Worm (Caenorhabditis elegans) whole organism, L2 larva: Measurements from ENCODE around the gene cutl-3.

Experiments
- C34F6.9 ChIP-seq: fragments of 150-350 bp; optimal IDR thresholded peaks from 2 replicates; lab custom pipeline; 2014; ENCODE audit warnings: missing biosample characterization, missing genetic modification characterization
- F13H6.1 ChIP-seq: sonication (generic microtip); optimal IDR thresholded peaks from 2 replicates; lab custom pipeline; 2016; ENCODE audit warnings: missing genetic modification characterization, missing compliant biosample characterization
- R02D3.7 ChIP-seq: fragments of 150-350 bp; optimal IDR thresholded peaks from 2 replicates; lab custom pipeline; 2014; ENCODE audit warnings: missing biosample characterization, missing genetic modification characterization
- ama-1 ChIP-seq: fragments of 150-350 bp; optimal IDR thresholded peaks from 2 replicates; lab custom pipeline; 2018; ENCODE audit warnings: inconsistent platforms
- blmp-1 ChIP-seq: sonication (generic microtip); optimal IDR thresholded peaks from 2 replicates; lab custom pipeline; 2017; ENCODE audit warnings: missing genetic modification characterization, mild to moderate bottlenecking, missing compliant biosample characterization, antibody characterized with exemption, moderate library complexity; ENCODE audit not compliant: insufficient read depth
- ceh-16 ChIP-seq: fragments of 150-350 bp; optimal IDR thresholded peaks from 2 replicates; lab custom pipeline; 2014; ENCODE audit warnings: missing biosample characterization, missing genetic modification characterization
- dmd-4 ChIP-seq: sonication (generic microtip); optimal IDR thresholded peaks from 2 replicates; lab custom pipeline; 2017; ENCODE audit warnings: missing biosample characterization, missing genetic modification characterization
- egl-27 ChIP-seq: sonication (generic microtip); optimal IDR thresholded peaks from 3 replicates; lab custom pipeline; 2017; ENCODE audit warnings: missing biosample characterization, missing genetic modification reagents, missing genetic modification characterization
- gmeb-1 ChIP-seq: fragments of 150-350 bp; optimal IDR thresholded peaks from 2 replicates; lab custom pipeline; 2014; ENCODE audit warnings: missing biosample characterization, missing genetic modification characterization
- lin-11 ChIP-seq: fragments of 150-350 bp; sonication (generic microtip); optimal IDR thresholded peaks from 2 replicates; lab custom pipeline; 2014; ENCODE audit warnings: missing biosample characterization, missing genetic modification characterization, inconsistent platforms, mixed read lengths
- lsy-2 ChIP-seq, 2 experiments: fragments of 150-350 bp in 1 of 2; sonication (generic microtip) in 1 of 2; optimal IDR thresholded peaks; 2 replicates each; lab custom pipeline; 2014 to 2017; ENCODE audit warnings: missing biosample characterization in 2 of 2, missing genetic modification characterization in 2 of 2
- mab-5 ChIP-seq: fragments of 150-350 bp; optimal IDR thresholded peaks from 2 replicates; lab custom pipeline; 2014; ENCODE audit warnings: missing biosample characterization, missing genetic modification characterization
- mdl-1 ChIP-seq, 2 experiments: fragments of 150-350 bp in 1 of 2; sonication (generic microtip) in 1 of 2; optimal IDR thresholded peaks; 2 replicates each; lab custom pipeline; 2017; ENCODE audit warnings: missing biosample characterization in 2 of 2, missing genetic modification characterization in 2 of 2
- nhr-10 ChIP-seq: sonication (generic microtip); optimal IDR thresholded peaks from 2 replicates; lab custom pipeline; 2017; ENCODE audit warnings: missing biosample characterization, missing genetic modification characterization
- nhr-11 ChIP-seq: fragments of 150-350 bp; optimal IDR thresholded peaks from 2 replicates; lab custom pipeline; 2014; ENCODE audit warnings: missing biosample characterization, missing genetic modification characterization
- nhr-129 ChIP-seq: fragments of 150-350 bp; optimal IDR thresholded peaks from 2 replicates; lab custom pipeline; 2014; ENCODE audit warnings: missing biosample characterization, missing genetic modification characterization
- nhr-21 ChIP-seq: fragments of 150-350 bp; optimal IDR thresholded peaks from 2 replicates; lab custom pipeline; 2014; ENCODE audit warnings: missing biosample characterization, missing genetic modification characterization
- nhr-23 ChIP-seq: fragments of 150-350 bp; optimal IDR thresholded peaks from 2 replicates; lab custom pipeline; 2014; ENCODE audit warnings: missing biosample characterization, missing genetic modification reagents, missing genetic modification characterization
- nhr-237 ChIP-seq: fragments of 150-350 bp; optimal IDR thresholded peaks from 2 replicates; lab custom pipeline; 2014; ENCODE audit warnings: missing biosample characterization, missing genetic modification characterization
- nhr-6 ChIP-seq: fragments of 150-350 bp; optimal IDR thresholded peaks from 2 replicates; lab custom pipeline; 2014; ENCODE audit warnings: missing biosample characterization, missing genetic modification characterization
- nhr-77 ChIP-seq: fragments of 150-350 bp; optimal IDR thresholded peaks from 2 replicates; lab custom pipeline; 2014; ENCODE audit warnings: missing biosample characterization, missing genetic modification characterization
- peb-1 ChIP-seq: fragments of 150-350 bp; optimal IDR thresholded peaks from 2 replicates; lab custom pipeline; 2014; ENCODE audit warnings: missing biosample characterization, missing genetic modification characterization
- sem-4 ChIP-seq: fragments of 150-350 bp; optimal IDR thresholded peaks from 2 replicates; lab custom pipeline; 2014; ENCODE audit warnings: missing biosample characterization, missing genetic modification reagents, missing genetic modification characterization
- skn-1 ChIP-seq: sonication (generic microtip); optimal IDR thresholded peaks from 2 replicates; lab custom pipeline; 2017; ENCODE audit warnings: missing biosample characterization, missing genetic modification characterization
- sma-3 ChIP-seq: sonication (generic microtip); optimal IDR thresholded peaks from 2 replicates; lab custom pipeline; 2016; ENCODE audit warnings: missing genetic modification reagents, missing genetic modification characterization, missing compliant biosample characterization
- sma-9 ChIP-seq, 2 experiments: fragments of 150-350 bp in 1 of 2; sonication (generic microtip) in 1 of 2; optimal IDR thresholded peaks; 2 replicates each; lab custom pipeline; 2014 to 2016; ENCODE audit warnings: missing genetic modification characterization in 2 of 2, mild to moderate bottlenecking in 1 of 2, missing biosample characterization in 1 of 2, missing compliant biosample characterization in 1 of 2, missing genetic modification reagents in 1 of 2, moderate library complexity in 1 of 2
- snpc-4 ChIP-seq: fragments of 150-350 bp; optimal IDR thresholded peaks from 2 replicates; lab custom pipeline; 2014; ENCODE audit warnings: missing biosample characterization, missing genetic modification characterization
- unc-39 ChIP-seq: fragments of 150-350 bp; optimal IDR thresholded peaks from 2 replicates; lab custom pipeline; 2014; ENCODE audit warnings: missing biosample characterization, missing genetic modification characterization
- unc-55 ChIP-seq: fragments of 150-350 bp; sonication (generic microtip); optimal IDR thresholded peaks from 3 replicates; lab custom pipeline; 2014; ENCODE audit warnings: missing biosample characterization, missing genetic modification reagents, missing genetic modification characterization
- unc-62 ChIP-seq: fragments of 150-350 bp; optimal IDR thresholded peaks from 2 replicates; lab custom pipeline; 2014; ENCODE audit warnings: missing biosample characterization, missing genetic modification reagents, missing genetic modification characterization
- ztf-1 ChIP-seq: fragments of 200-800 bp; sonication (Bioruptor generic); conservative IDR thresholded peaks from 2 replicates; pipeline ENCODE4 v1.3.6; 2022; ENCODE audit warnings: missing genetic modification characterization, missing compliant biosample characterization
- ztf-4 ChIP-seq: fragments of 150-350 bp; optimal IDR thresholded peaks from 2 replicates; lab custom pipeline; 2014; ENCODE audit warnings: missing biosample characterization, missing genetic modification characterization

The cutl-3 gene

ce11 chrX:15035748-15036147 is 36.7 kb upstream of the cutl-3 start:
- TF ChIP-seq mab-5 = no peak
- TF ChIP-seq, all 48 proteins: peak for 0

DNA sequence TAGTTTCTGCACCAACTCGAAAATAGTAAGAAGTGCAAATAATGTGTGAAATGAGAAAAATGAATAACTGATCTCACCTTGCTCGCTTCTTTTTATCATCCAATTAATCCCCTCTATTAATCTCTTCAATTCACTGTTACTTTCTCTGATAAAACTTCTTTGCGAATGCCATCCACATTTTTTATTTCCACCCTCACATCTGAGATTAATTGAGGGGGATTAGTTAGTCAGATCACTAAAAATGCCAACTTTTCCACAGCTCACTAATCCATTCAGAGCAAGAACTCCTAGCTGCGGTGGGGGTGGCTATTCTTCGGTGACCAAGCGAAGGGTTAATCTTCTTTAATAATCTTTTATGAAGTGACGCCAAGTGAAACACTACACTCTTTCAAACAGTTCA is 35.8 kb upstream of the cutl-3 start, which contains the start of gene dsc-1:
Gene dsc-1 (minus strand): TSS at position 46 of the 400 bp plus-strand sequence.
- TF ChIP-seq R02D3.7 (tag; lab: Kevin White, UChicago) (no peak), sem-4 (tag; lab: Kevin White, UChicago) (no peak), nhr-6 (tag; lab: Kevin White, UChicago) (no peak), C34F6.9 (tag; lab: Kevin White, UChicago) (no peak), ceh-16 (tag; lab: Kevin White, UChicago) (no peak), nhr-237 (tag; lab: Kevin White, UChicago) (no peak), sma-3 (no peak), ztf-1 (no peak), nhr-11 (no peak), lin-11 (tag; lab: Kevin White, UChicago) (no peak), gmeb-1 (tag; lab: Kevin White, UChicago) (no peak), unc-62 (no peak), peb-1 (tag; lab: Kevin White, UChicago) (no peak), sma-9 (GFP tag; optimal IDR thresholded peaks at IDR 0.05; lab: Kevin White, UChicago) (no peak), sma-9 (tag; optimal IDR thresholded peaks at IDR 0.05; lab: Kevin White, UChicago) (no peak), unc-39 (tag; lab: Kevin White, UChicago) (no peak), skn-1 (tag; lab: Kevin White, UChicago) (no peak), nhr-21 (no peak), mdl-1 (tag; optimal IDR thresholded peaks at IDR 0.05; lab: Kevin White, UChicago) (no peak), dmd-4 (tag; lab: Kevin White, UChicago) (no peak)

- TF ChIP-seq snpc-4 (tag; lab: Kevin White, UChicago) (peak; percentile 24), unc-62 (no peak)
Measured at ce11 chrX:15027997-15028396, 29.0 kb upstream of the cutl-3 start.

ce11 chrX:15027566-15027965 is 28.6 kb upstream of the cutl-3 start:
- TF ChIP-seq egl-27 (tag; lab: Kevin White, UChicago) (peak; percentile 4), lsy-2 (tag; optimal IDR thresholded peaks at IDR 0.05; lab: Kevin White, UChicago) (peak in 1 of 2 experiments; percentile 3), nhr-129 (tag; lab: Kevin White, UChicago) (no peak), unc-55 (peak; percentile 77), sem-4 (tag; lab: Kevin White, UChicago) (no peak), unc-39 (tag; lab: Kevin White, UChicago) (no peak), mab-5 (peak; percentile 68)

- TF ChIP-seq nhr-23 (tag; lab: Kevin White, UChicago) (no peak), nhr-129 (tag; lab: Kevin White, UChicago) (no peak)
- TF ChIP-seq, all 48 proteins: peak for 0
Measured at ce11 chrX:15026008-15026407, 27.0 kb upstream of the cutl-3 start, which contains the start of gene seb-3. TSS of gene seb-3 (plus strand) at chrX:15026308.

ce11 chrX:15016102-15016501 is 17.1 kb upstream of the cutl-3 start:
- TF ChIP-seq unc-55 = peak; percentile 42
- peak; percentile 11 for TF ChIP-seq egl-27 (tag; lab: Kevin White, UChicago)
- no peak for TF ChIP-seq ztf-4

ce11 chrX:15013941-15014453 is 15.0 kb upstream of the cutl-3 start:
- TF ChIP-seq F13H6.1 (peak; percentile 23), C34F6.9 (tag; lab: Kevin White, UChicago) (peak; percentile 16), lin-11 (tag; lab: Kevin White, UChicago) (no peak), peb-1 (tag; lab: Kevin White, UChicago) (no peak), snpc-4 (tag; lab: Kevin White, UChicago) (no peak), nhr-6 (tag; lab: Kevin White, UChicago) (no peak), nhr-77 (no peak), nhr-129 (tag; lab: Kevin White, UChicago) (peak; percentile 28), blmp-1 (tag; lab: Kevin White, UChicago) (no peak), ama-1 (lab: Kevin White, UChicago) (no peak), lsy-2 (tag; optimal IDR thresholded peaks at IDR 0.05; lab: Kevin White, UChicago) (peak in 1 of 2 experiments; percentile 13), nhr-10 (tag; lab: Kevin White, UChicago) (no peak)
- TF ChIP-seq, all 48 proteins: peak for 4
